Worm (Caenorhabditis elegans): ENCODE data around the gene F56B3.9.

Gene F56B3.9

ce11 chrIV:813341-813740 lies 42.2 kb downstream of the F56B3.9 start (continued):
- TF ChIP-seq ztf-18 (tag; optimal IDR thresholded peaks at IDR 0.05) (peak; percentile 74), hmg-1.2 (GFP tag; IDR thresholded peaks at IDR 0.05) (peak; percentile 93), F33H1.4 (GFP tag; IDR thresholded peaks at IDR 0.05) (0 out of 2 replicates have a peak, but pooled peaks have one; percentile 16), mcd-1 (GFP tag; IDR thresholded peaks at IDR 0.05) (peak; percentile 89)

- TF ChIP-seq hmg-1.2 (GFP tag; IDR thresholded peaks at IDR 0.05) (no peak), gei-17 (GFP tag; optimal IDR thresholded peaks at IDR 0.05) (no peak), nfya-2 (GFP tag; IDR thresholded peaks at IDR 0.05) (no peak), mcd-1 (GFP tag; IDR thresholded peaks at IDR 0.05) (no peak), nhr-27 (tag; optimal IDR thresholded peaks at IDR 0.05) (no peak), hsf-1 (GFP tag; IDR thresholded peaks at IDR 0.05) (no peak), ztf-25 (GFP tag; IDR thresholded peaks at IDR 0.05) (no peak), nhr-120 (GFP tag; IDR thresholded peaks at IDR 0.05) (no peak), nhr-80 (tag; optimal IDR thresholded peaks at IDR 0.05) (no peak), rpc-1 (optimal IDR thresholded peaks at IDR 0.05) (peak; percentile 18), rpc-1 (tag; optimal IDR thresholded peaks at IDR 0.05) (peak; percentile 29), tbp1 (GFP tag; optimal IDR thresholded peaks at IDR 0.05) (peak; percentile 64), F37B4.10 (GFP tag; IDR thresholded peaks at IDR 0.05) (no peak), ceh-27 (GFP tag; optimal IDR thresholded peaks at IDR 0.05) (no peak), snpc-4 (GFP tag; optimal IDR thresholded peaks at IDR 0.05) (no peak), snpc-4 (tag; optimal IDR thresholded peaks at IDR 0.05) (peak in 1 of 4 experiments; percentile 35), B0261.1 (tag; optimal IDR thresholded peaks at IDR 0.05) (peak; percentile 43)
Measured at ce11 chrIV:817879-818278, 46.7 kb downstream of the F56B3.9 start.
